Fruit fly (Drosophila melanogaster) whole organism, embryonic: Measurements from ENCODE around the gene CG34242.

ENCODE experiments used
- Bdp1 ChIP-seq: fragments of 200-800 bp; sonication (Bioruptor generic); optimal IDR thresholded peaks from 3 replicates; lab custom pipeline; 2016; ENCODE audit warnings: missing biosample characterization, missing genetic modification characterization
- CG10321 ChIP-seq: fragments of 200-800 bp; sonication (Bioruptor generic); IDR thresholded peaks from 2 replicates; pipeline ENCODE4 v1.3.6; 2022; ENCODE audit warnings: missing biosample characterization, missing genetic modification characterization
- CG10979 ChIP-seq: fragments of 200-800 bp; sonication (Bioruptor generic); optimal IDR thresholded peaks from 2 replicates; lab custom pipeline; 2018; ENCODE audit warnings: missing biosample characterization, mild to moderate bottlenecking, missing genetic modification characterization, moderate library complexity
- CG11696 ChIP-seq: fragments of 200-800 bp; sonication (Bioruptor generic); IDR thresholded peaks from 2 replicates; pipeline ENCODE4 v1.3.6; 2022; ENCODE audit warnings: missing biosample characterization, missing genetic modification characterization
- CG12659 ChIP-seq: fragments of 200-800 bp; sonication (Bioruptor generic); optimal IDR thresholded peaks from 3 replicates; lab custom pipeline; 2017; ENCODE audit warnings: mild to moderate bottlenecking, missing biosample characterization, missing genetic modification reagents, missing genetic modification characterization
- CG12744 ChIP-seq: fragments of 200-800 bp; sonication (Bioruptor generic); optimal IDR thresholded peaks from 2 replicates; lab custom pipeline; 2016; ENCODE audit warnings: missing biosample characterization, missing genetic modification characterization
- CG12769 ChIP-seq: fragments of 200-800 bp; sonication (Bioruptor generic); optimal IDR thresholded peaks from 2 replicates; lab custom pipeline; 2019; ENCODE audit warnings: missing biosample characterization, mild to moderate bottlenecking, missing genetic modification characterization, moderate library complexity
- CG13775 ChIP-seq: fragments of 200-800 bp; sonication (Bioruptor generic); optimal IDR thresholded peaks from 3 replicates; lab custom pipeline; 2017; ENCODE audit warnings: missing biosample characterization, mild to moderate bottlenecking, missing genetic modification characterization
- CG14441 ChIP-seq: fragments of 200-800 bp; sonication (Bioruptor generic); IDR thresholded peaks from 2 replicates; pipeline ENCODE4 v1.3.6; 2022; ENCODE audit warnings: missing biosample characterization, missing genetic modification characterization
- CG1792 ChIP-seq: fragments of 200-800 bp; sonication (Bioruptor generic); optimal IDR thresholded peaks from 2 replicates; lab custom pipeline; 2016; ENCODE audit warnings: missing biosample characterization, missing genetic modification characterization
- CG18599 ChIP-seq: fragments of 200-800 bp; sonication (Bioruptor generic); optimal IDR thresholded peaks from 3 replicates; lab custom pipeline; 2017; ENCODE audit warnings: missing biosample characterization, missing genetic modification characterization, mild to moderate bottlenecking, moderate library complexity, missing genetic modification reagents
- CG3163 ChIP-seq: fragments of 200-800 bp; sonication (Bioruptor generic); optimal IDR thresholded peaks from 3 replicates; lab custom pipeline; 2016; ENCODE audit warnings: missing biosample characterization, missing genetic modification characterization
- CG3407 ChIP-seq: fragments of 200-800 bp; sonication (Bioruptor generic); optimal IDR thresholded peaks from 2 replicates; lab custom pipeline; 2018; ENCODE audit warnings: missing biosample characterization, mild to moderate bottlenecking, missing genetic modification characterization
- CG3847 ChIP-seq: fragments of 200-800 bp; sonication (Bioruptor generic); IDR thresholded peaks from 2 replicates; pipeline ENCODE4 v1.3.6; 2022; ENCODE audit warnings: missing biosample characterization, missing genetic modification characterization
- CG4282 ChIP-seq: fragments of 200-800 bp; sonication (Bioruptor generic); optimal IDR thresholded peaks from 2 replicates; lab custom pipeline; 2016; ENCODE audit warnings: missing biosample characterization, missing genetic modification characterization
- CG6272 ChIP-seq: fragments of 200-800 bp; sonication (Bioruptor generic); IDR thresholded peaks from 2 replicates; pipeline ENCODE4 v1.3.6; 2022; ENCODE audit warnings: missing biosample characterization, missing genetic modification characterization
- CG6791 ChIP-seq: fragments of 200-800 bp; sonication (Bioruptor generic); IDR thresholded peaks from 3 replicates; pipeline ENCODE4 v1.3.6; 2022; ENCODE audit warnings: missing biosample characterization, missing genetic modification characterization; ENCODE audit not compliant: partially characterized antibody
- CG7987 ChIP-seq: fragments of 200-800 bp; sonication (Bioruptor generic); optimal IDR thresholded peaks from 2 replicates; lab custom pipeline; 2018; ENCODE audit warnings: missing biosample characterization, mild to moderate bottlenecking, missing genetic modification characterization, moderate library complexity
- CG8290 ChIP-seq, 3 experiments: fragments of 200-800 bp; sonication (Bioruptor generic); optimal IDR thresholded peaks; 2 replicates each; lab custom pipeline; 2016 to 2019; ENCODE audit warnings: missing biosample characterization in 3 of 3, missing genetic modification characterization in 3 of 3, mild to moderate bottlenecking in 2 of 3, moderate library complexity in 1 of 3
- CG8388 ChIP-seq: fragments of 200-800 bp; sonication (Bioruptor generic); optimal IDR thresholded peaks from 2 replicates; lab custom pipeline; 2019; ENCODE audit warnings: missing biosample characterization, mild to moderate bottlenecking, missing genetic modification characterization, moderate library complexity
- CG8924 ChIP-seq: fragments of 200-800 bp; optimal IDR thresholded peaks from 3 replicates; lab custom pipeline; 2019; ENCODE audit warnings: missing biosample characterization, mild to moderate bottlenecking, missing genetic modification characterization, moderate library complexity
- CG9215 ChIP-seq: fragments of 200-800 bp; sonication (Bioruptor generic); IDR thresholded peaks from 2 replicates; pipeline ENCODE4 v1.3.6; 2022; ENCODE audit warnings: missing biosample characterization, missing genetic modification characterization
- CG9437 ChIP-seq: fragments of 200-800 bp; sonication (Bioruptor generic); optimal IDR thresholded peaks from 2 replicates; lab custom pipeline; 2018; ENCODE audit warnings: missing biosample characterization, mild to moderate bottlenecking, missing genetic modification characterization
- CHES-1-like ChIP-seq: fragments of 200-800 bp; sonication (Bioruptor generic); optimal IDR thresholded peaks from 2 replicates; lab custom pipeline; 2016; ENCODE audit warnings: missing biosample characterization, missing genetic modification characterization
- D19B ChIP-seq: fragments of 200-800 bp; sonication (Bioruptor generic); optimal IDR thresholded peaks from 2 replicates; lab custom pipeline; 2017; ENCODE audit warnings: missing biosample characterization, mild to moderate bottlenecking, missing genetic modification characterization
- Dll ChIP-seq: fragments of 200-800 bp; sonication (Bioruptor generic); IDR thresholded peaks from 4 replicates; pipeline ENCODE4 v1.3.6; 2022; ENCODE audit warnings: missing biosample characterization, missing genetic modification characterization; ENCODE audit not compliant: partially characterized antibody
- ERR ChIP-seq: fragments of 200-800 bp; sonication (Bioruptor generic); optimal IDR thresholded peaks from 2 replicates; lab custom pipeline; 2016; ENCODE audit warnings: missing biosample characterization, missing genetic modification characterization
- Elba2 ChIP-seq: fragments of 200-800 bp; sonication (Bioruptor generic); optimal IDR thresholded peaks from 3 replicates; lab custom pipeline; 2016; ENCODE audit warnings: missing biosample characterization, missing genetic modification characterization
- MESR4 ChIP-seq: fragments of 200-800 bp; sonication (Bioruptor generic); optimal IDR thresholded peaks from 2 replicates; lab custom pipeline; 2018; ENCODE audit warnings: missing biosample characterization, mild to moderate bottlenecking, missing genetic modification characterization, moderate library complexity
- Mes4 ChIP-seq: fragments of 200-800 bp; sonication (Bioruptor generic); optimal IDR thresholded peaks from 2 replicates; lab custom pipeline; 2016; ENCODE audit warnings: missing biosample characterization, missing genetic modification characterization
- NK7.1 ChIP-seq: fragments of 200-800 bp; sonication (Bioruptor generic); optimal IDR thresholded peaks from 3 replicates; lab custom pipeline; 2016; ENCODE audit warnings: missing biosample characterization, missing genetic modification characterization
- PHDP ChIP-seq: fragments of 200-800 bp; sonication (Bioruptor generic); optimal IDR thresholded peaks from 3 replicates; lab custom pipeline; 2018; ENCODE audit warnings: missing biosample characterization, mild to moderate bottlenecking, missing genetic modification characterization, moderate library complexity
- Pdp1 ChIP-seq, 2 experiments: fragments of 200-800 bp; sonication (Bioruptor generic); optimal IDR thresholded peaks; 3 replicates each; lab custom pipeline; 2016; ENCODE audit warnings: missing biosample characterization in 2 of 2, missing genetic modification characterization in 2 of 2, mild to moderate bottlenecking in 1 of 2, moderate library complexity in 1 of 2
- Scr ChIP-seq: fragments of 200-800 bp; sonication (Bioruptor generic); IDR thresholded peaks from 2 replicates; pipeline ENCODE4 v1.3.6; 2022; ENCODE audit warnings: missing biosample characterization, missing genetic modification characterization; ENCODE audit not compliant: partially characterized antibody
- ato ChIP-seq: fragments of 200-800 bp; sonication (Bioruptor generic); IDR thresholded peaks from 2 replicates; pipeline ENCODE4 v1.3.6; 2022; ENCODE audit warnings: missing biosample characterization, missing genetic modification characterization; ENCODE audit not compliant: partially characterized antibody
- chinmo ChIP-seq: fragments of 200-800 bp; sonication (Bioruptor generic); IDR thresholded peaks from 4 replicates; pipeline ENCODE4 v1.3.6; 2022; ENCODE audit warnings: missing biosample characterization, missing genetic modification characterization; ENCODE audit not compliant: partially characterized antibody
- en ChIP-seq: fragments of 200-800 bp; sonication (Bioruptor generic); optimal IDR thresholded peaks from 2 replicates; lab custom pipeline; 2016; ENCODE audit warnings: missing biosample characterization, missing genetic modification characterization
- fd3F ChIP-seq: fragments of 200-800 bp; sonication (Bioruptor generic); optimal IDR thresholded peaks from 2 replicates; lab custom pipeline; 2018; ENCODE audit warnings: missing biosample characterization, mild to moderate bottlenecking, missing genetic modification characterization, moderate library complexity
- grn ChIP-seq: fragments of 200-800 bp; sonication (Bioruptor generic); optimal IDR thresholded peaks from 3 replicates; lab custom pipeline; 2017; ENCODE audit warnings: missing biosample characterization, missing genetic modification characterization
- kah ChIP-seq: fragments of 200-800 bp; sonication (Bioruptor generic); optimal IDR thresholded peaks from 2 replicates; lab custom pipeline; 2018; ENCODE audit warnings: missing biosample characterization, mild to moderate bottlenecking, missing genetic modification characterization
- nerfin-2 ChIP-seq: fragments of 200-800 bp; sonication (Bioruptor generic); IDR thresholded peaks from 2 replicates; pipeline ENCODE4 v1.3.6; 2022; ENCODE audit warnings: missing biosample characterization, missing genetic modification characterization; ENCODE audit not compliant: partially characterized antibody
- pan ChIP-seq, 4 experiments: fragments of >200 bp in 3 of 4; fragments of 200-800 bp in 1 of 4; sonication (Bioruptor generic) in 1 of 4; optimal IDR thresholded peaks in 3 of 4; IDR thresholded peaks in 1 of 4; 2 replicates each; pipeline versions ENCODE4 v1.3.6 to Lab custom; 2017 to 2022; ENCODE audit warnings: missing biosample characterization in 2 of 4, missing genetic modification characterization in 2 of 4, mixed read lengths in 1 of 4
- pho ChIP-seq: fragments of 200-800 bp; sonication (Bioruptor generic); optimal IDR thresholded peaks from 2 replicates; lab custom pipeline; 2016; ENCODE audit warnings: missing biosample characterization, missing genetic modification characterization
- ro ChIP-seq: fragments of 200-800 bp; sonication (Bioruptor generic); IDR thresholded peaks from 2 replicates; pipeline ENCODE4 v1.3.6; 2022; ENCODE audit warnings: missing biosample characterization, missing genetic modification characterization
- sd ChIP-seq: fragments of 200-800 bp; sonication (Bioruptor generic); optimal IDR thresholded peaks from 3 replicates; lab custom pipeline; 2018; ENCODE audit warnings: missing biosample characterization, mild to moderate bottlenecking, missing genetic modification characterization, moderate library complexity
- twi ChIP-seq: fragments of 200-800 bp; optimal IDR thresholded peaks from 2 replicates; lab custom pipeline; 2019; ENCODE audit warnings: missing biosample characterization, mild to moderate bottlenecking, missing genetic modification characterization, moderate library complexity
- vfl ChIP-seq: fragments of 200-800 bp; sonication (Bioruptor generic); optimal IDR thresholded peaks from 2 replicates; lab custom pipeline; 2016; ENCODE audit warnings: missing biosample characterization, missing genetic modification characterization
- zen2 ChIP-seq: fragments of 200-800 bp; sonication (Bioruptor generic); IDR thresholded peaks from 3 replicates; pipeline ENCODE4 v1.3.6; 2022; ENCODE audit warnings: missing biosample characterization, missing genetic modification characterization; ENCODE audit not compliant: partially characterized antibody
- zfh1 ChIP-seq: fragments of 200-800 bp; sonication (Bioruptor generic); IDR thresholded peaks from 3 replicates; pipeline ENCODE4 v1.3.6; 2022; ENCODE audit warnings: missing biosample characterization, missing genetic modification characterization

The CG34242 gene

DNA sequence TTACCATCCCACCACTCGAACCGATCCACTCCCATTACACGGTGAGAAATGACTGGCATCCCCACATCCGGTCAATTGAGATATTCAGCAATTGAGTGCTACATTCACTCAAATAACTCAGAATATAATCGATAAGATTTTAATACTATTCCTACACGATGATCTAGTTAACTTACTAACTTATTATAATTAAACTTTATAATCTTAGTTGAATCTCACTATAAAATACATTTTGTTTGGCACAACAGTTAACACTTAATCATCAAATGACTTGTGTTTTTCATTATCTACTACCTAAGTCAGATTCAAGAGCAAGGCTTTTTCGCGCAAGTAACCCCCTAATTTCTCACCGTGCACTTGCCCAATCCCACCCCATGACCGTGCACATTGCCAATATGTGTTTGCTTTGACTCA, 38.5 kb upstream of the CG34242 start (continued):
- TF ChIP-seq ato (GFP tag; lab: Robert Waterston, UW), result no peak
- no peak for TF ChIP-seq sd (tag; lab: Kevin White, UChicago)
- TF ChIP-seq CG8924 (tag; lab: Kevin White, UChicago), result peak; percentile 36
- TF ChIP-seq CG14441, result no peak
- no peak for TF ChIP-seq CG11696
- peak; percentile 48 for TF ChIP-seq CG8388 (GFP tag; lab: Kevin White, UChicago)
- TF ChIP-seq D19B (GFP tag; lab: Kevin White, UChicago), result no peak
- TF ChIP-seq Elba2 (GFP tag; lab: Kevin White, UChicago), result no peak
- peak; percentile 39 for TF ChIP-seq CG12659 (GFP tag; lab: Kevin White, UChicago)
- no peak for TF ChIP-seq en (GFP tag; lab: Kevin White, UChicago)
- TF ChIP-seq fd3F (GFP tag; lab: Kevin White, UChicago), result no peak
- no peak for TF ChIP-seq nerfin-2 (GFP tag; lab: Robert Waterston, UW)
- TF ChIP-seq zfh1 (GFP tag; lab: Robert Waterston, UW), result no peak
- TF ChIP-seq NK7.1, result no peak
- TF ChIP-seq CG9215 (GFP tag; lab: Robert Waterston, UW), result 0 out of 2 replicates have a peak, but pooled peaks have one; percentile 15
- TF ChIP-seq CG13775 (GFP tag; lab: Kevin White, UChicago), result peak; percentile 13
- no peak for TF ChIP-seq chinmo (GFP tag; lab: Robert Waterston, UW)
- no peak for TF ChIP-seq zen2 (GFP tag; lab: Robert Waterston, UW)
- no peak for TF ChIP-seq CG12744
- no peak for TF ChIP-seq MESR4
- TF ChIP-seq grn (GFP tag; lab: Kevin White, UChicago), result no peak
- no peak for TF ChIP-seq Scr
- no peak for TF ChIP-seq CG3163
- no peak for TF ChIP-seq Mes4 (GFP tag; lab: Kevin White, UChicago)
- TF ChIP-seq CG9437, result peak; percentile 39
- no peak for TF ChIP-seq CG6791 (GFP tag; lab: Robert Waterston, UW)
- TF ChIP-seq PHDP (tag; lab: Kevin White, UChicago), result peak; percentile 46
- TF ChIP-seq CHES-1-like, result no peak
- no peak for TF ChIP-seq ro
- no peak for TF ChIP-seq Bdp1 (GFP tag; lab: Kevin White, UChicago)
- no peak for TF ChIP-seq ERR (GFP tag; lab: Kevin White, UChicago)
- TF ChIP-seq CG1792 (GFP tag; lab: Kevin White, UChicago), result no peak
- TF ChIP-seq CG18599, result peak; percentile 45
- no peak for TF ChIP-seq CG3407 (GFP tag; lab: Kevin White, UChicago)
- no peak for TF ChIP-seq pho (GFP tag; lab: Kevin White, UChicago)
- TF ChIP-seq CG6272 (GFP tag; lab: Robert Waterston, UW), result no peak
- TF ChIP-seq pan (optimal IDR thresholded peaks at IDR 0.05; lab: Kevin White, UChicago), result no peak
- TF ChIP-seq pan (GFP tag; optimal IDR thresholded peaks at IDR 0.05 in 1 of 2, IDR thresholded peaks at IDR 0.05 in 1 of 2), result peak in 1 of 2 experiments; percentile 22
- no peak for TF ChIP-seq kah
- TF ChIP-seq CG3847 (GFP tag; lab: Robert Waterston, UW), result no peak
- TF ChIP-seq Dll (GFP tag; lab: Robert Waterston, UW), result no peak
- no peak for TF ChIP-seq CG4282
- TF ChIP-seq CG10979 (tag; lab: Kevin White, UChicago), result peak; percentile 54
- peak; percentile 27 for TF ChIP-seq CG12769 (tag; lab: Kevin White, UChicago)
- no peak for TF ChIP-seq CG7987
- TF ChIP-seq vfl (GFP tag; lab: Kevin White, UChicago), result no peak
- TF ChIP-seq Pdp1 (GFP tag; optimal IDR thresholded peaks at IDR 0.05; lab: Kevin White, UChicago), result peak in 1 of 2 experiments; percentile 9
- no peak for TF ChIP-seq CG10321
- TF ChIP-seq CG8290 (GFP tag; optimal IDR thresholded peaks at IDR 0.05; lab: Kevin White, UChicago), result no peak
- no peak for TF ChIP-seq CG8290 (tag; optimal IDR thresholded peaks at IDR 0.05; lab: Kevin White, UChicago)
- no peak for TF ChIP-seq twi (tag; lab: Kevin White, UChicago)
